Worm (Caenorhabditis elegans) whole organism, L3 larva: ENCODE results near the gene F21F8.5.

Experiments used
- daf-12 ChIP-seq: fragments of 150-350 bp; optimal IDR thresholded peaks from 2 replicates; lab custom pipeline; 2014; ENCODE audit warnings: missing biosample characterization, missing genetic modification reagents, missing genetic modification characterization
- egl-27 ChIP-seq: sonication (generic microtip); optimal IDR thresholded peaks from 4 replicates; lab custom pipeline; 2017; ENCODE audit warnings: missing biosample characterization, missing genetic modification reagents, missing genetic modification characterization
- lin-15B ChIP-seq: fragments of 150-350 bp; optimal IDR thresholded peaks from 2 replicates; lab custom pipeline; 2014; ENCODE audit warnings: missing biosample characterization, missing genetic modification characterization
- lin-39 ChIP-seq: fragments of 150-350 bp; optimal IDR thresholded peaks from 2 replicates; lab custom pipeline; 2018; ENCODE audit warnings: missing biosample characterization, missing genetic modification reagents, missing genetic modification characterization
- mdl-1 ChIP-seq: fragments of 150-350 bp; optimal IDR thresholded peaks from 2 replicates; lab custom pipeline; 2014; ENCODE audit warnings: missing biosample characterization, missing genetic modification characterization
- mml-1 ChIP-seq: fragments of 150-350 bp; sonication (generic microtip); optimal IDR thresholded peaks from 3 replicates; lab custom pipeline; 2014; ENCODE audit warnings: missing biosample characterization, missing genetic modification characterization
- nhr-12 ChIP-seq: fragments of 150-350 bp; optimal IDR thresholded peaks from 2 replicates; lab custom pipeline; 2014; ENCODE audit warnings: missing biosample characterization, missing genetic modification characterization
- nhr-25 ChIP-seq: sonication (generic microtip); optimal IDR thresholded peaks from 2 replicates; lab custom pipeline; 2017; ENCODE audit warnings: missing biosample characterization, missing genetic modification characterization
- nhr-28 ChIP-seq: fragments of 150-350 bp; optimal IDR thresholded peaks from 2 replicates; lab custom pipeline; 2014; ENCODE audit warnings: missing biosample characterization, missing genetic modification characterization
- pha-4 ChIP-seq: fragments of 150-350 bp; optimal IDR thresholded peaks from 2 replicates; lab custom pipeline; 2014; ENCODE audit warnings: missing biosample characterization, missing genetic modification reagents, missing genetic modification characterization
- unc-62 ChIP-seq: fragments of 150-350 bp; sonication (generic microtip); optimal IDR thresholded peaks from 4 replicates; lab custom pipeline; 2014; ENCODE audit warnings: missing biosample characterization, missing genetic modification reagents, missing genetic modification characterization
- zag-1 ChIP-seq: fragments of 150-350 bp; optimal IDR thresholded peaks from 2 replicates; lab custom pipeline; 2014; ENCODE audit warnings: missing biosample characterization, missing genetic modification characterization
- ztf-4 ChIP-seq: fragments of 150-350 bp; optimal IDR thresholded peaks from 2 replicates; lab custom pipeline; 2014; ENCODE audit warnings: missing biosample characterization, missing genetic modification characterization

ce11 chrV:8266232-8266631 is at the start of gene F21F8.5:
- TF ChIP-seq nhr-12 (tag; lab: Kevin White, UChicago) (no peak), unc-62 (no peak), ztf-4 (tag; lab: Kevin White, UChicago) (no peak), nhr-25 (tag; lab: Kevin White, UChicago) (no peak), mdl-1 (tag; lab: Kevin White, UChicago) (no peak), daf-12 (no peak), mml-1 (tag; lab: Kevin White, UChicago) (no peak), zag-1 (tag; lab: Kevin White, UChicago) (no peak), nhr-28 (tag; lab: Kevin White, UChicago) (no peak), egl-27 (tag; lab: Kevin White, UChicago) (no peak), lin-15B (no peak), lin-39 (tag; lab: Kevin White, UChicago) (no peak), pha-4 (tag; lab: Kevin White, UChicago) (no peak)
